ENCODE assay signal across 2 fruit fly cellular contexts in genomic region chr3L:11337674-11338073, dm6.
TF ChIP-seq lines count a peak whose summit lies in the region.

No protein-coding gene starts in this region.

- TF ChIP-seq CTCF in whole organism, embryonic (GFP tag; optimal IDR thresholded peaks at IDR 0.05; lab: Kevin White, UChicago) = no peak

TF ChIP-seq in whole organism, embryonic, 481 proteins besides CTCF, POLR2A, EP300 and RAD21:
- TF ChIP-seq CG2199 (GFP tag; IDR thresholded peaks at IDR 0.05; lab: Robert Waterston, UW) (peak; percentile 63; the same call in 1 of the 3 replicates), Med (GFP tag; lab: Kevin White, UChicago) (peak; percentile 14), CG10274 (GFP tag; optimal IDR thresholded peaks at IDR 0.05; lab: Kevin White, UChicago) (peak; percentile 92), CG2202 (tag; optimal IDR thresholded peaks at IDR 0.05; lab: Kevin White, UChicago) (no peak)

TF ChIP-seq in whole organism, prepupa, 60 proteins besides CTCF, POLR2A, EP300 and RAD21:
- no peak for TF ChIP-seq Sox14 (GFP tag; optimal IDR thresholded peaks at IDR 0.05; lab: Kevin White, UChicago)
- TF ChIP-seq lz (GFP tag; optimal IDR thresholded peaks at IDR 0.05; lab: Kevin White, UChicago) = no peak
- TF ChIP-seq Sox102F (GFP tag; optimal IDR thresholded peaks at IDR 0.05; lab: Kevin White, UChicago) = no peak
- no peak for TF ChIP-seq CG3032 (tag; optimal IDR thresholded peaks at IDR 0.05; lab: Kevin White, UChicago)
- no peak for TF ChIP-seq net (GFP tag; optimal IDR thresholded peaks at IDR 0.05; lab: Kevin White, UChicago)
- peak; percentile 16 for TF ChIP-seq Eip78C (GFP tag; lab: Kevin White, UChicago)
- no peak for TF ChIP-seq achi (GFP tag; optimal IDR thresholded peaks at IDR 0.05; lab: Kevin White, UChicago)
TF ChIP-seq in whole organism, prepupa: peak in this region for 1.
